Worm (Caenorhabditis elegans): ENCODE measurements around the gene nhr-197.
"Not testable (repeated sequence)": the region's sequence is repeated elsewhere in the genome, so short reads cannot be mapped to it uniquely, and the experiment has no call there.

The nhr-197 gene

ce11 chrV:15668200-15668599, 19.6 kb upstream of the nhr-197 start, which contains the start of gene F53E4.1:
TSS of gene F53E4.1 (minus strand) at chrV:15668300.
- TF ChIP-seq lin-13 (GFP tag; optimal IDR thresholded peaks at IDR 0.05); Y116A8C.19 (tag; optimal IDR thresholded peaks at IDR 0.05; ENCODE audit: borderline replicate concordance); lin-14 (GFP tag; optimal IDR thresholded peaks at IDR 0.05): not testable (repeated sequence)

DNA sequence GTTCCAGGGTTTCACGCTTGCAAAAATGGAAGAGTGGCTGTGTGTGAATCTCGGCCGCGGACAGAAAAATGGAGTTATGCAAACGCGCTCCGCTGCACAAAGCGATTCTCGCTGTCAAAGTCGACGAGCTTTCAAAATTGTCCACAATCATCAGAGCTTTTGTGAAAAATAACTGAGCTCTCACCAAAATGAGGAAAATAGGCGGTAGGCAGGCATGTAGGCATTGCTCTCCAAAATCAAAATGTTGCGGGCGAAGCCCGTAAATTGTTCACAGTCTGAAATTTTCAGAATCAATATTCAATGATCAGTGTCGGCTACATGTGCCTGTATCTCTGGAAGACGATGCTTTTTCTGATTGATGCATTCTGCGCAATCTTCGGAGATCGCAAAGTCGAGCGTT, 18.9 kb upstream of the nhr-197 start, which contains the start of gene K06B4.4:
TSS of gene K06B4.4 (plus strand) at position 301 of the 400 bp plus-strand sequence.
- no peak for TF ChIP-seq C34B4.2 (tag; optimal IDR thresholded peaks at IDR 0.05)
- TF ChIP-seq nhr-85 (tag), result no peak
- TF ChIP-seq ztf-11 (tag; optimal IDR thresholded peaks at IDR 0.05), result no peak
- TF ChIP-seq nhr-12 (tag; optimal IDR thresholded peaks at IDR 0.05), result no peak
- no peak for TF ChIP-seq pag-3 (tag; optimal IDR thresholded peaks at IDR 0.05; ENCODE audit: borderline replicate concordance, insufficient read depth)
- no peak for TF ChIP-seq skn-1 (tag; optimal IDR thresholded peaks at IDR 0.05)
- TF ChIP-seq ceh-82 (tag; optimal IDR thresholded peaks at IDR 0.05), result no peak
- TF ChIP-seq swsn-7 (tag; optimal IDR thresholded peaks at IDR 0.05), result no peak
- TF ChIP-seq nhr-77 (tag; optimal IDR thresholded peaks at IDR 0.05), result no peak
- TF ChIP-seq vab-15 (tag; optimal IDR thresholded peaks at IDR 0.05), result no peak

DNA sequence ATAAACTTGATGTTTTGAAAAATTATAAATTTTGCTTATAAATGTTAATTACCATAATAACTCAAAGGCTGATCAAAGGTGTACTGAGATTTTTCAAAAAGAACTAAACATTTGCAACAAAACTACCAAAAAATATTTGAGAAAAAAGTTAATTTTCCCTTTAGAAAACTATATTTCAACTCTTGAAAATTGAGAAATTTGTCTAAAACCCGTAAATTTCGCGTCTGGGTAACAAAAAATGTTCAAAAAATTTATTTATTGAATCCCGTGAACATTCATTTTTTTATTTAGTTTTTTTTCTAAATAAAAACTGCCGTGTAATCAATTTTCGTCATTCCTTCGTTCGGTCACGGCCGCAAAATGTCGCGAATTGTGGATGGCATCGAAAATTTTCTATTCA, 17.6 kb upstream of the nhr-197 start, which contains the start of gene K06B4.15:
TSS of gene K06B4.15 (plus strand) at position 301 of the 400 bp plus-strand sequence.
- not testable (repeated sequence) for TF ChIP-seq nhr-47, nhr-71, unc-130 (tag; optimal IDR thresholded peaks at IDR 0.05)

ce11 chrV:15673707-15674106, 14.1 kb upstream of the nhr-197 start, which contains the start of gene nhr-51:
TSS of gene nhr-51 (plus strand) at chrV:15674007.
- no peak for TF ChIP-seq alr-1 (tag; optimal IDR thresholded peaks at IDR 0.05; ENCODE audit: borderline replicate concordance)
- no peak for TF ChIP-seq snu-23 (GFP tag; optimal IDR thresholded peaks at IDR 0.05)
- TF ChIP-seq lin-39 (tag; optimal IDR thresholded peaks at IDR 0.05), result no peak
- TF ChIP-seq isw-1 (GFP tag; IDR thresholded peaks at IDR 0.05), result no peak
- TF ChIP-seq fkh-4 (tag; optimal IDR thresholded peaks at IDR 0.05; ENCODE audit: borderline replicate concordance), result no peak
- no peak for TF ChIP-seq pax-3 (tag; optimal IDR thresholded peaks at IDR 0.05)
- no peak for TF ChIP-seq nhr-237 (tag; optimal IDR thresholded peaks at IDR 0.05)
- no peak for TF ChIP-seq blmp-1 (tag; optimal IDR thresholded peaks at IDR 0.05)
- TF ChIP-seq mep-1 (tag; optimal IDR thresholded peaks at IDR 0.05), result no peak
- no peak for TF ChIP-seq egl-13 (tag; optimal IDR thresholded peaks at IDR 0.05)

ce11 chrV:15674899-15675298, 12.9 kb upstream of the nhr-197 start:
- TF ChIP-seq snpc-4 (tag; optimal IDR thresholded peaks at IDR 0.05) (no peak), fkh-10 (GFP tag; optimal IDR thresholded peaks at IDR 0.05) (no peak), snu-23 (GFP tag; optimal IDR thresholded peaks at IDR 0.05) (no peak), nhr-19 (GFP tag; conservative IDR thresholded peaks at IDR 0.05) (no peak), unc-98 (GFP tag; IDR thresholded peaks at IDR 0.05) (no peak), fos-1 (tag; optimal IDR thresholded peaks at IDR 0.05) (no peak), pqm-1 (tag; optimal IDR thresholded peaks at IDR 0.05) (no peak), C34B4.2 (tag; optimal IDR thresholded peaks at IDR 0.05) (no peak), sox-4 (tag; optimal IDR thresholded peaks at IDR 0.05) (no peak), nhr-84 (tag; optimal IDR thresholded peaks at IDR 0.05) (no peak), skn-1 (tag; optimal IDR thresholded peaks at IDR 0.05) (no peak)

Measured in whole organism, L1 larva.